Fruit fly (Drosophila melanogaster) whole organism, embryonic: ENCODE data around the gene tth.

Experiments used
- Atf-2 ChIP-seq: fragments of 200-800 bp; sonication (Bioruptor generic); optimal IDR thresholded peaks from 2 replicates; lab custom pipeline; 2016; ENCODE audit warnings: missing biosample characterization, missing genetic modification characterization
- BtbVII ChIP-seq: fragments of 200-800 bp; sonication (Bioruptor generic); optimal IDR thresholded peaks from 3 replicates; lab custom pipeline; 2017; ENCODE audit warnings: missing biosample characterization, mild to moderate bottlenecking, missing genetic modification characterization
- CG11085 ChIP-seq: fragments of 200-800 bp; sonication (Bioruptor generic); IDR thresholded peaks from 2 replicates; pipeline ENCODE4 v1.3.6; 2022; ENCODE audit warnings: missing biosample characterization, missing genetic modification characterization
- CG11398 ChIP-seq: fragments of 200-800 bp; sonication (Bioruptor generic); optimal IDR thresholded peaks from 2 replicates; lab custom pipeline; 2016; ENCODE audit warnings: missing biosample characterization, missing genetic modification characterization
- CG12391 ChIP-seq: fragments of 200-800 bp; sonication (Bioruptor generic); optimal IDR thresholded peaks from 3 replicates; lab custom pipeline; 2018; ENCODE audit warnings: missing biosample characterization, mild to moderate bottlenecking, missing genetic modification characterization, moderate library complexity
- CG13775 ChIP-seq: fragments of 200-800 bp; sonication (Bioruptor generic); optimal IDR thresholded peaks from 3 replicates; lab custom pipeline; 2017; ENCODE audit warnings: missing biosample characterization, mild to moderate bottlenecking, missing genetic modification characterization
- CG14710 ChIP-seq: fragments of 200-800 bp; sonication (Bioruptor generic); optimal IDR thresholded peaks from 3 replicates; lab custom pipeline; 2019; ENCODE audit warnings: missing biosample characterization, mild to moderate bottlenecking, missing genetic modification characterization, moderate library complexity
- CG15269 ChIP-seq: fragments of 200-800 bp; sonication (Bioruptor generic); optimal IDR thresholded peaks from 2 replicates; lab custom pipeline; 2018; ENCODE audit warnings: missing biosample characterization, mild to moderate bottlenecking, missing genetic modification characterization, moderate library complexity
- CG15696 ChIP-seq: fragments of 200-800 bp; sonication (Bioruptor generic); optimal IDR thresholded peaks from 2 replicates; lab custom pipeline; 2019; ENCODE audit warnings: missing biosample characterization, mild to moderate bottlenecking, missing genetic modification characterization, moderate library complexity
- CG1647 ChIP-seq: fragments of 200-800 bp; sonication (Bioruptor generic); optimal IDR thresholded peaks from 3 replicates; lab custom pipeline; 2016; ENCODE audit warnings: missing biosample characterization, missing genetic modification characterization
- CG17328 ChIP-seq: fragments of 200-800 bp; sonication (Bioruptor generic); IDR thresholded peaks from 2 replicates; pipeline ENCODE4 v1.3.6; 2022; ENCODE audit warnings: missing biosample characterization, missing genetic modification characterization
- CG18764 ChIP-seq: fragments of 200-800 bp; sonication (Bioruptor generic); optimal IDR thresholded peaks from 3 replicates; lab custom pipeline; 2016; ENCODE audit warnings: missing biosample characterization, missing genetic modification characterization
- CG2889 ChIP-seq: fragments of 200-800 bp; sonication (Bioruptor generic); IDR thresholded peaks from 3 replicates; pipeline ENCODE4 v1.3.6; 2022; ENCODE audit warnings: missing biosample characterization, missing genetic modification characterization
- CG32767 ChIP-seq: fragments of 200-800 bp; sonication (Bioruptor generic); IDR thresholded peaks from 2 replicates; pipeline ENCODE4 v1.3.6; 2022; ENCODE audit warnings: missing biosample characterization, missing genetic modification characterization
- CG3995 ChIP-seq: fragments of 200-800 bp; sonication (Bioruptor generic); optimal IDR thresholded peaks from 3 replicates; lab custom pipeline; 2016; ENCODE audit warnings: missing biosample characterization, missing genetic modification characterization
- CG4282 ChIP-seq: fragments of 200-800 bp; sonication (Bioruptor generic); optimal IDR thresholded peaks from 2 replicates; lab custom pipeline; 2016; ENCODE audit warnings: missing biosample characterization, missing genetic modification characterization
- CG6689 ChIP-seq: fragments of 200-800 bp; sonication (Bioruptor generic); IDR thresholded peaks from 2 replicates; pipeline ENCODE4 v1.3.6; 2022; ENCODE audit warnings: missing biosample characterization, missing genetic modification characterization
- CG6791 ChIP-seq: fragments of 200-800 bp; sonication (Bioruptor generic); IDR thresholded peaks from 3 replicates; pipeline ENCODE4 v1.3.6; 2022; ENCODE audit warnings: missing biosample characterization, missing genetic modification characterization; ENCODE audit not compliant: partially characterized antibody
- CG6854 ChIP-seq: fragments of 200-800 bp; sonication (Bioruptor generic); optimal IDR thresholded peaks from 3 replicates; lab custom pipeline; 2017; ENCODE audit warnings: missing biosample characterization, mild to moderate bottlenecking, missing genetic modification characterization
- CG7556 ChIP-seq: fragments of 200-800 bp; sonication (Bioruptor generic); optimal IDR thresholded peaks from 2 replicates; lab custom pipeline; 2017; ENCODE audit warnings: missing biosample characterization, mild to moderate bottlenecking, missing genetic modification characterization
- CG8089 ChIP-seq: fragments of 200-800 bp; sonication (Bioruptor generic); optimal IDR thresholded peaks from 3 replicates; lab custom pipeline; 2016; ENCODE audit warnings: missing biosample characterization, missing genetic modification characterization
- CG8765 ChIP-seq: fragments of 200-800 bp; sonication (Bioruptor generic); IDR thresholded peaks from 2 replicates; pipeline ENCODE4 v1.3.6; 2022; ENCODE audit warnings: missing biosample characterization, missing genetic modification characterization
- CG8924 ChIP-seq: fragments of 200-800 bp; optimal IDR thresholded peaks from 3 replicates; lab custom pipeline; 2019; ENCODE audit warnings: missing biosample characterization, mild to moderate bottlenecking, missing genetic modification characterization, moderate library complexity
- HLH3B ChIP-seq: fragments of 200-800 bp; sonication (Bioruptor generic); IDR thresholded peaks from 2 replicates; pipeline ENCODE4 v1.3.6; 2022; ENCODE audit warnings: missing biosample characterization, missing genetic modification characterization
- Hand ChIP-seq: fragments of 200-800 bp; sonication (Bioruptor generic); optimal IDR thresholded peaks from 2 replicates; lab custom pipeline; 2017; ENCODE audit warnings: mild to moderate bottlenecking, missing biosample characterization, missing genetic modification reagents, missing genetic modification characterization
- HmgZ ChIP-seq: fragments of 200-800 bp; sonication (Bioruptor generic); optimal IDR thresholded peaks from 2 replicates; lab custom pipeline; 2018; ENCODE audit warnings: missing biosample characterization, mild to moderate bottlenecking, missing genetic modification characterization
- MBD-R2 ChIP-seq: fragments of 200-800 bp; sonication (Bioruptor generic); IDR thresholded peaks from 2 replicates; pipeline ENCODE4 v1.3.6; 2022; ENCODE audit warnings: missing biosample characterization, missing genetic modification characterization
- Scr ChIP-seq: fragments of 200-800 bp; sonication (Bioruptor generic); IDR thresholded peaks from 2 replicates; pipeline ENCODE4 v1.3.6; 2022; ENCODE audit warnings: missing biosample characterization, missing genetic modification characterization; ENCODE audit not compliant: partially characterized antibody
- Spps ChIP-seq: fragments of 200-800 bp; sonication (Bioruptor generic); optimal IDR thresholded peaks from 2 replicates; lab custom pipeline; 2018; ENCODE audit warnings: missing biosample characterization, mild to moderate bottlenecking, missing genetic modification characterization
- ac ChIP-seq: fragments of 200-800 bp; sonication (Bioruptor generic); optimal IDR thresholded peaks from 3 replicates; lab custom pipeline; 2017; ENCODE audit warnings: missing biosample characterization, mild to moderate bottlenecking, missing genetic modification characterization
- al ChIP-seq: fragments of 200-800 bp; sonication (Bioruptor generic); IDR thresholded peaks from 2 replicates; pipeline ENCODE4 v1.3.6; 2022; ENCODE audit warnings: missing biosample characterization, missing genetic modification characterization
- ase ChIP-seq: fragments of 200-800 bp; sonication (Bioruptor generic); IDR thresholded peaks from 3 replicates; pipeline ENCODE4 v1.3.6; 2022; ENCODE audit warnings: missing biosample characterization, missing genetic modification characterization
- cato ChIP-seq: fragments of 200-800 bp; sonication (Bioruptor generic); optimal IDR thresholded peaks from 2 replicates; lab custom pipeline; 2016; ENCODE audit warnings: missing biosample characterization, missing genetic modification characterization, borderline replicate concordance
- caup ChIP-seq: fragments of 200-800 bp; sonication (Bioruptor generic); optimal IDR thresholded peaks from 3 replicates; lab custom pipeline; 2017; ENCODE audit warnings: missing biosample characterization, mild to moderate bottlenecking, missing genetic modification characterization, moderate library complexity; ENCODE audit not compliant: severe bottlenecking
- chn ChIP-seq: fragments of 200-800 bp; sonication (Bioruptor generic); optimal IDR thresholded peaks from 2 replicates; lab custom pipeline; 2016; ENCODE audit warnings: missing biosample characterization, missing genetic modification characterization
- exex ChIP-seq: fragments of 200-800 bp; sonication (Bioruptor generic); optimal IDR thresholded peaks from 4 replicates; lab custom pipeline; 2018; ENCODE audit warnings: missing biosample characterization, mild to moderate bottlenecking, missing genetic modification characterization, moderate library complexity
- fd3F ChIP-seq: fragments of 200-800 bp; sonication (Bioruptor generic); optimal IDR thresholded peaks from 2 replicates; lab custom pipeline; 2018; ENCODE audit warnings: missing biosample characterization, mild to moderate bottlenecking, missing genetic modification characterization, moderate library complexity
- ftz-f1 ChIP-seq: fragments of 200-800 bp; sonication (Bioruptor generic); optimal IDR thresholded peaks from 2 replicates; lab custom pipeline; 2016; ENCODE audit warnings: missing biosample characterization, missing genetic modification characterization
- gcm ChIP-seq: fragments of 200-800 bp; sonication (Bioruptor generic); optimal IDR thresholded peaks from 2 replicates; lab custom pipeline; 2019; ENCODE audit warnings: missing biosample characterization, mild to moderate bottlenecking, missing genetic modification characterization, moderate library complexity
- ind ChIP-seq: fragments of 200-800 bp; sonication (Bioruptor generic); optimal IDR thresholded peaks from 3 replicates; lab custom pipeline; 2016; ENCODE audit warnings: missing biosample characterization, missing genetic modification characterization
- maf-S ChIP-seq: fragments of 200-800 bp; sonication (Bioruptor generic); optimal IDR thresholded peaks from 2 replicates; lab custom pipeline; 2016; ENCODE audit warnings: missing biosample characterization, missing genetic modification characterization
- mld ChIP-seq: fragments of 200-800 bp; sonication (Bioruptor generic); IDR thresholded peaks from 3 replicates; pipeline ENCODE4 v1.3.6; 2022; ENCODE audit warnings: missing biosample characterization, missing genetic modification characterization; ENCODE audit not compliant: partially characterized antibody
- pho ChIP-seq: fragments of 200-800 bp; sonication (Bioruptor generic); optimal IDR thresholded peaks from 2 replicates; lab custom pipeline; 2016; ENCODE audit warnings: missing biosample characterization, missing genetic modification characterization
- row ChIP-seq: fragments of 200-800 bp; sonication (Bioruptor generic); IDR thresholded peaks from 3 replicates; pipeline ENCODE4 v1.3.6; 2022; ENCODE audit warnings: missing biosample characterization, missing genetic modification characterization
- scrt ChIP-seq: fragments of 200-800 bp; sonication (Bioruptor generic); optimal IDR thresholded peaks from 2 replicates; lab custom pipeline; 2018; ENCODE audit warnings: missing biosample characterization, mild to moderate bottlenecking, missing genetic modification characterization, moderate library complexity
- slp2 ChIP-seq: fragments of 200-800 bp; sonication (Bioruptor generic); optimal IDR thresholded peaks from 2 replicates; lab custom pipeline; 2016; ENCODE audit warnings: missing biosample characterization, missing genetic modification characterization
- sob ChIP-seq: fragments of 200-800 bp; sonication (Bioruptor generic); IDR thresholded peaks from 2 replicates; pipeline ENCODE4 v1.3.6; 2022; ENCODE audit warnings: missing biosample characterization, missing genetic modification characterization
- stc ChIP-seq: fragments of 200-800 bp; sonication (Bioruptor generic); IDR thresholded peaks from 2 replicates; pipeline ENCODE4 v1.3.6; 2022; ENCODE audit warnings: missing biosample characterization, missing genetic modification characterization
- tna ChIP-seq: fragments of 200-800 bp; sonication (Bioruptor generic); IDR thresholded peaks from 2 replicates; pipeline ENCODE4 v1.3.6; 2022; ENCODE audit warnings: missing biosample characterization, missing genetic modification characterization; ENCODE audit not compliant: partially characterized antibody

tth gene

dm6 chrX:13639998-13640691 is 23.8 kb upstream of the tth start (continued):
- peak; percentile 99 for TF ChIP-seq CG15269 (tag; lab: Kevin White, UChicago)
- peak; percentile 96 for TF ChIP-seq scrt
- peak; percentile 99 for TF ChIP-seq CG6689 (GFP tag; lab: Robert Waterston, UW)
- TF ChIP-seq HmgZ (tag; lab: Kevin White, UChicago) = peak; percentile 99
- peak; percentile 99 for TF ChIP-seq Atf-2 (GFP tag; lab: Kevin White, UChicago)
- peak; percentile 99 for TF ChIP-seq CG8924 (tag; lab: Kevin White, UChicago)
- peak; percentile 98 for TF ChIP-seq al (GFP tag; lab: Robert Waterston, UW)
- peak; percentile 99 for TF ChIP-seq ind
- TF ChIP-seq ftz-f1 (GFP tag; lab: Kevin White, UChicago) = peak; percentile 82
- TF ChIP-seq CG32767 (GFP tag; lab: Robert Waterston, UW) = peak; percentile 98
- TF ChIP-seq Spps (tag; lab: Kevin White, UChicago) = peak; percentile 97
- TF ChIP-seq CG13775 (GFP tag; lab: Kevin White, UChicago) = peak; percentile 95
- TF ChIP-seq chn (GFP tag; lab: Kevin White, UChicago) = peak; percentile 99
- TF ChIP-seq HLH3B (GFP tag; lab: Robert Waterston, UW) = peak; percentile 99
- peak; percentile 97 for TF ChIP-seq CG2889 (GFP tag; lab: Robert Waterston, UW)
- TF ChIP-seq CG17328 = peak; percentile 99
- TF ChIP-seq Scr (GFP tag; lab: Robert Waterston, UW) = peak; percentile 55
- TF ChIP-seq stc (GFP tag; lab: Robert Waterston, UW) = peak; percentile 99
- peak; percentile 80 for TF ChIP-seq CG3995 (GFP tag; lab: Kevin White, UChicago)
- peak; percentile 98 for TF ChIP-seq gcm (GFP tag; lab: Kevin White, UChicago)
- peak; percentile 98 for TF ChIP-seq CG6854
- peak; percentile 85 for TF ChIP-seq ac
- TF ChIP-seq CG12391 (tag; lab: Kevin White, UChicago) = peak; percentile 99
- TF ChIP-seq CG18764 (GFP tag; lab: Kevin White, UChicago) = peak; percentile 98
- TF ChIP-seq caup (GFP tag; lab: Kevin White, UChicago) = peak; percentile 98
- peak; percentile 98 for TF ChIP-seq CG11398 (GFP tag; lab: Kevin White, UChicago)
- peak; percentile 97 for TF ChIP-seq CG8765 (GFP tag; lab: Robert Waterston, UW)
- peak; percentile 99 for TF ChIP-seq sob (GFP tag; lab: Robert Waterston, UW)
- peak; percentile 99 for TF ChIP-seq slp2
- peak; percentile 99 for TF ChIP-seq row (GFP tag; lab: Robert Waterston, UW)
- peak; percentile 99 for TF ChIP-seq CG8089
- peak; percentile 98 for TF ChIP-seq cato (GFP tag; lab: Kevin White, UChicago)
- peak; percentile 98 for TF ChIP-seq BtbVII (GFP tag; lab: Kevin White, UChicago)
- peak; percentile 98 for TF ChIP-seq pho (GFP tag; lab: Kevin White, UChicago)
- peak; percentile 98 for TF ChIP-seq fd3F (GFP tag; lab: Kevin White, UChicago)
- peak; percentile 96 for TF ChIP-seq CG14710 (tag; lab: Kevin White, UChicago)
- TF ChIP-seq tna (GFP tag; lab: Robert Waterston, UW) = peak; percentile 81
- TF ChIP-seq ase (GFP tag; lab: Robert Waterston, UW) = peak; percentile 99
- TF ChIP-seq Hand (GFP tag; lab: Kevin White, UChicago) = peak; percentile 97
- TF ChIP-seq CG1647 (GFP tag; lab: Kevin White, UChicago) = peak; percentile 98
- TF ChIP-seq CG4282 (GFP tag; lab: Kevin White, UChicago) = peak; percentile 99
- TF ChIP-seq CG15696 = peak; percentile 91
- TF ChIP-seq MBD-R2 = peak; percentile 99
- peak; percentile 98 for TF ChIP-seq CG7556 (GFP tag; lab: Kevin White, UChicago)
- TF ChIP-seq exex = peak; percentile 96
- peak; percentile 98 for TF ChIP-seq maf-S (GFP tag; lab: Kevin White, UChicago)
- peak; percentile 75 for TF ChIP-seq CG6791 (GFP tag; lab: Robert Waterston, UW)
- TF ChIP-seq CG11085 = peak; percentile 98
- TF ChIP-seq mld (GFP tag; lab: Robert Waterston, UW) = peak; percentile 73; the same call in 2 of the 3 replicates
